Worm (Caenorhabditis elegans) whole organism, midembryonic: ENCODE measurements around the gene srx-93.

ENCODE experiments used
- flt-1 ChIP-seq: fragments of 200-800 bp; sonication (Bioruptor generic); IDR thresholded peaks from 2 replicates; pipeline ENCODE4 v1.3.6; 2022; ENCODE audit warnings: missing genetic modification characterization, missing compliant biosample characterization
- ztf-23 ChIP-seq: fragments of 200-800 bp; sonication (Bioruptor generic); IDR thresholded peaks from 2 replicates; pipeline ENCODE4 v1.3.6; 2022; ENCODE audit warnings: missing genetic modification reagents, missing genetic modification characterization, missing compliant biosample characterization

DNA sequence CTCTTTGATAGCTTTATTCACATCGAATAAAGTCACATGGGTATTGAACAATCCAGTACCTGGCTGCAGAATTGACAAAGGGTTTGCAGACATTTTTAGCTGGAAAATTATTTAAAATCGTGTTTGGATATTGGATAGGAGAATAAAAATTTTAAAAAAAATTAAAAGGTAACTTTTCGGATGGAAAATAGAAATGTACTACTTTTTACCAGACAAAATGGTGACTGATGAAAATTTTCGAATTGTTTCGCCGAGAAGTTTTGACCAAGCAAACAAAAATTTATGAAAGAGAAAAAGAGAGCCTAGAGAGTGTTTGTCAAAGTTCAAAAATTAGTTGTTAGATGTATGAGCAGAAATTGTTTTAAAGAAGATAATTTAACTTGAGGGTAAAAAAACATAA lies 27.4 kb upstream of the srx-93 start, which contains the start of gene F59B1.10:
- no peak for TF ChIP-seq flt-1 (GFP tag; lab: Robert Waterston, UW)
- no peak for TF ChIP-seq ztf-23 (GFP tag; lab: Robert Waterston, UW)
